Fruit fly (Drosophila melanogaster) whole organism, wandering third instar larva: Measurements from ENCODE around the gene CG1324.

ENCODE experiments used
- Abd-B ChIP-seq: fragments of >200 bp; optimal IDR thresholded peaks from 2 replicates; lab custom pipeline; 2017; ENCODE audit warnings: missing biosample characterization, missing genetic modification characterization
- CrebA ChIP-seq: fragments of 200-800 bp; sonication (Bioruptor generic); optimal IDR thresholded peaks from 2 replicates; lab custom pipeline; 2016; ENCODE audit warnings: missing biosample characterization, mild to moderate bottlenecking, missing genetic modification characterization, borderline replicate concordance
- Dfd ChIP-seq: fragments of >200 bp; optimal IDR thresholded peaks from 2 replicates; lab custom pipeline; 2017; ENCODE audit warnings: missing biosample characterization, missing genetic modification characterization
- Dif ChIP-seq: fragments of 200-275, 200-300 bp; sonication (Bioruptor generic); optimal IDR thresholded peaks from 2 replicates; lab custom pipeline; 2018; ENCODE audit warnings: missing biosample characterization, missing genetic modification characterization; ENCODE audit not compliant: partially characterized antibody
- HLH106 ChIP-seq: fragments of 200-800 bp; optimal IDR thresholded peaks from 3 replicates; lab custom pipeline; 2019; ENCODE audit warnings: missing biosample characterization, mild to moderate bottlenecking, missing genetic modification characterization, moderate library complexity
- Hnf4 ChIP-seq: fragments of 200-800 bp; sonication (Bioruptor generic); optimal IDR thresholded peaks from 2 replicates; lab custom pipeline; 2016; ENCODE audit warnings: missing biosample characterization, mild to moderate bottlenecking, missing genetic modification characterization
- Hr78 ChIP-seq: fragments of >200 bp; optimal IDR thresholded peaks from 2 replicates; lab custom pipeline; 2017; ENCODE audit warnings: missing biosample characterization, missing genetic modification characterization
- Hr83 ChIP-seq: fragments of 200-300 bp; sonication (Bioruptor generic); optimal IDR thresholded peaks from 2 replicates; lab custom pipeline; 2016; ENCODE audit warnings: missing biosample characterization, mild to moderate bottlenecking, missing genetic modification characterization, moderate library complexity; ENCODE audit not compliant: poor library complexity, severe bottlenecking
- Jra ChIP-seq: sonication (Bioruptor generic); optimal IDR thresholded peaks from 2 replicates; lab custom pipeline; 2016; ENCODE audit warnings: missing biosample characterization, missing genetic modification characterization
- Mio ChIP-seq: sonication (Bioruptor generic); optimal IDR thresholded peaks from 2 replicates; lab custom pipeline; 2016; ENCODE audit warnings: missing biosample characterization, missing genetic modification characterization
- Myc ChIP-seq: fragments of >200 bp; optimal IDR thresholded peaks from 2 replicates; lab custom pipeline; 2017
- OdsH ChIP-seq: fragments of 200-800 bp; sonication (Bioruptor generic); optimal IDR thresholded peaks from 2 replicates; lab custom pipeline; 2016; ENCODE audit warnings: missing biosample characterization, mild to moderate bottlenecking, missing genetic modification characterization
- Sp1 ChIP-seq: fragments of 200-800 bp; sonication (Bioruptor generic); optimal IDR thresholded peaks from 3 replicates; lab custom pipeline; 2019; ENCODE audit warnings: missing biosample characterization, mild to moderate bottlenecking, missing genetic modification characterization, moderate library complexity
- br ChIP-seq: fragments of 200-800 bp; sonication (Bioruptor generic); optimal IDR thresholded peaks from 2 replicates; lab custom pipeline; 2016; ENCODE audit warnings: missing biosample characterization, missing genetic modification characterization
- dl ChIP-seq, 2 experiments: fragments of 175-275, 200-275 bp in 1 of 2; fragments of 200-275 bp in 1 of 2; sonication (Bioruptor generic); optimal IDR thresholded peaks; lab custom pipeline; 2018; ENCODE audit warnings: mild to moderate bottlenecking in 2 of 2, missing biosample characterization in 2 of 2, missing genetic modification characterization in 2 of 2, moderate library complexity in 2 of 2; ENCODE audit not compliant: partially characterized antibody in 2 of 2, insufficient read depth in 1 of 2
- dmrt93B ChIP-seq: fragments of 200-800 bp; sonication (Bioruptor generic); optimal IDR thresholded peaks from 2 replicates; lab custom pipeline; 2018; ENCODE audit warnings: missing biosample characterization, mild to moderate bottlenecking, missing genetic modification characterization
- dsf ChIP-seq: sonication (Bioruptor generic); optimal IDR thresholded peaks from 2 replicates; lab custom pipeline; 2016; ENCODE audit warnings: missing biosample characterization, missing genetic modification characterization, borderline replicate concordance
- ey ChIP-seq: fragments of 200-800 bp; sonication (Bioruptor generic); optimal IDR thresholded peaks from 2 replicates; lab custom pipeline; 2016; ENCODE audit warnings: missing biosample characterization, missing genetic modification characterization
- foxo ChIP-seq, 2 experiments: fragments of 200-800 bp; sonication (Bioruptor generic); optimal IDR thresholded peaks; 2 replicates in 1 of 2; 3 replicates in 1 of 2; lab custom pipeline; 2016 to 2017; ENCODE audit warnings: missing biosample characterization in 2 of 2, missing genetic modification characterization in 2 of 2
- fru ChIP-seq: fragments of 200-800 bp; sonication (Bioruptor generic); optimal IDR thresholded peaks from 3 replicates; lab custom pipeline; 2016; ENCODE audit warnings: missing biosample characterization, mild to moderate bottlenecking, missing genetic modification characterization
- h ChIP-seq: fragments of 200-800 bp; sonication (Bioruptor generic); optimal IDR thresholded peaks from 3 replicates; lab custom pipeline; 2016; ENCODE audit warnings: missing biosample characterization, mild to moderate bottlenecking, missing genetic modification characterization
- jim ChIP-seq: fragments of 175-275, 200-325 bp; sonication (Bioruptor generic); optimal IDR thresholded peaks from 2 replicates; lab custom pipeline; 2016; ENCODE audit warnings: missing biosample characterization, mild to moderate bottlenecking, missing genetic modification characterization
- lola ChIP-seq: fragments of >200 bp; optimal IDR thresholded peaks from 2 replicates; lab custom pipeline; 2017; ENCODE audit warnings: missing biosample characterization, missing genetic modification characterization
- psq ChIP-seq: fragments of 200-800 bp; sonication (Bioruptor generic); optimal IDR thresholded peaks from 3 replicates; lab custom pipeline; 2017; ENCODE audit warnings: missing biosample characterization, mild to moderate bottlenecking, missing genetic modification characterization, moderate library complexity
- sage ChIP-seq: fragments of 200-800 bp; sonication (Bioruptor generic); optimal IDR thresholded peaks from 2 replicates; lab custom pipeline; 2016; ENCODE audit warnings: missing biosample characterization, mild to moderate bottlenecking, missing genetic modification characterization
- usp ChIP-seq: fragments of >200 bp; optimal IDR thresholded peaks from 2 replicates; lab custom pipeline; 2017; ENCODE audit warnings: missing biosample characterization, missing genetic modification characterization
- woc ChIP-seq: sonication (Bioruptor generic); optimal IDR thresholded peaks from 2 replicates; lab custom pipeline; 2016; ENCODE audit warnings: missing biosample characterization, mild to moderate bottlenecking, missing genetic modification characterization

Gene CG1324

DNA sequence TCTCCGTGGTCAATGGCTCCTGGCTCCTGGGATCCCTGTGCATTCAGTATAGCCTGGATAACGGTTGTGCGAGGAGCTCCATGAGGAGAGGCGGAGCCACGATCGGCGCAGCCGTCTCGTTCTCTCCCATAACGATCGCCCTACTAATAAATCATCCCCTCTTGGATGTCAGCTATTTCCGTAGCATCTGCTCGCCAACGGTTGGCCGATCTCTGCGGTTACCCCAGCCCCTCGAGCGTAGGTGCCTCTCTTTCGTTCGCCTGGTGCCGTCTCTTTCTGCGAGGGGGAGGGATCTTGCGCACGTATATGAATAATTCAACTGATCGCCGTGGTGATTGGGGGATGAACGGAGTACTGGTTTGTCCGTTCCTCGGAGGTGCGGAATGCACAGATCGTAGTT lies 45.3 kb downstream of the CG1324 start, which contains the start of gene run:
TSS of gene run (plus strand) at position 217 of the 400 bp plus-strand sequence.
- TF ChIP-seq dl (GFP tag; optimal IDR thresholded peaks at IDR 0.05; lab: Kevin White, UChicago; ENCODE audit: insufficient read depth in 1 of 2, partially characterized antibody in 2 of 2) (no peak), Dif (GFP tag; lab: Kevin White, UChicago) (no peak), Sp1 (no peak), Hnf4 (GFP tag; lab: Kevin White, UChicago) (no peak), woc (no peak), dmrt93B (GFP tag; lab: Kevin White, UChicago) (no peak), HLH106 (tag; lab: Kevin White, UChicago) (no peak), Mio (GFP tag; lab: Kevin White, UChicago) (no peak), Jra (GFP tag; lab: Kevin White, UChicago) (no peak), dsf (no peak), fru (GFP tag; lab: Kevin White, UChicago) (no peak), sage (no peak), ey (GFP tag; lab: Kevin White, UChicago) (no peak), psq (GFP tag; lab: Kevin White, UChicago) (no peak), Hr83 (GFP tag; lab: Kevin White, UChicago) (no peak)

DNA sequence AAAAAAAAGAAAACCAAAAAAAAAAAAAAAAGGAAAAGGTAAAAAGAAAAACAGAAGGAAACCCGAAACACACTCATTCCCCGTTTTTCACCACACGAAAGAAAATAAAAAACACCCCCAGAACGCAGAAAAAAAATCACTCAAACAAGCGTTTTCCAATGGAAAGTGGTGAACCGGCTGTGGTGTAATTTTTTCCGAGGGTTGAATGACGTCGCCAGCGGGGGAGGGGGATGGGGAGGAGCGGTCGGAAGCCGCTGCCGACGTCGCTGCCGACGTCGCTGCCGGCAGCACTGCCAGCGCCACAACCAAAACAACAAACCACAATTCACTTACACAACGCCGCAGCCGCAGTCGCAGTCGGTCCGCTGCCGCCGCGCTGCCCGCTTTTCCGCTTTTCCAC lies 46.3 kb downstream of the CG1324 start:
- TF ChIP-seq foxo (GFP tag; optimal IDR thresholded peaks at IDR 0.05; lab: Kevin White, UChicago), result no peak
- no peak for TF ChIP-seq h (GFP tag; lab: Kevin White, UChicago)
- no peak for TF ChIP-seq CrebA
- TF ChIP-seq ey (GFP tag; lab: Kevin White, UChicago), result no peak
- no peak for TF ChIP-seq psq (GFP tag; lab: Kevin White, UChicago)
- TF ChIP-seq Dif (GFP tag; lab: Kevin White, UChicago), result no peak
- TF ChIP-seq lola (GFP tag; lab: Kevin White, UChicago), result no peak
- no peak for TF ChIP-seq sage
- TF ChIP-seq br, result no peak
- TF ChIP-seq Hr78 (GFP tag; lab: Kevin White, UChicago), result no peak
- no peak for TF ChIP-seq Myc (lab: Kevin White, UChicago)
- no peak for TF ChIP-seq OdsH (GFP tag; lab: Kevin White, UChicago)
- TF ChIP-seq usp (GFP tag; lab: Kevin White, UChicago), result no peak
- TF ChIP-seq jim (GFP tag; lab: Kevin White, UChicago), result no peak
- no peak for TF ChIP-seq dmrt93B (GFP tag; lab: Kevin White, UChicago)
- no peak for TF ChIP-seq Hr83 (GFP tag; lab: Kevin White, UChicago)
- TF ChIP-seq fru (GFP tag; lab: Kevin White, UChicago), result no peak
- no peak for TF ChIP-seq Abd-B (GFP tag; lab: Kevin White, UChicago)
- no peak for TF ChIP-seq HLH106 (tag; lab: Kevin White, UChicago)
- TF ChIP-seq, all 38 proteins: peak for 0

- TF ChIP-seq Dfd (GFP tag; lab: Kevin White, UChicago) (no peak), dmrt93B (GFP tag; lab: Kevin White, UChicago) (no peak), lola (GFP tag; lab: Kevin White, UChicago) (no peak), woc (no peak), dsf (no peak), psq (GFP tag; lab: Kevin White, UChicago) (no peak), CrebA (no peak)
- TF ChIP-seq, all 38 proteins: peak for 0
These were observed 48.5 kb downstream of the CG1324 start for dm6 chrX:20687252-20687651.
